Worm (Caenorhabditis elegans) whole organism, L4/young adult: ENCODE measurements around the gene srx-21.

Source experiments
- W03F9.2 ChIP-seq: fragments of 150-350 bp; optimal IDR thresholded peaks from 2 replicates; lab custom pipeline; 2014; ENCODE audit warnings: missing biosample characterization, missing genetic modification characterization
- him-1 ChIP-seq: sonication (generic microtip); optimal IDR thresholded peaks from 2 replicates; lab custom pipeline; 2016; ENCODE audit warnings: missing genotype, missing genetic modification reagents, missing genetic modification characterization, missing compliant biosample characterization

- TF ChIP-seq him-1 (tag; lab: Kevin White, UChicago) (no peak), W03F9.2 (tag; lab: Kevin White, UChicago) (no peak)
Observed at ce11 chrV:646888-647287, 29.9 kb upstream of the srx-21 start, which contains the start of gene ugt-42.
